Worm (Caenorhabditis elegans) whole organism, L2 larva: ENCODE results near the gene F56D2.3.

Source experiments
- Y55F3AM.14 ChIP-seq: fragments of 200-800 bp; sonication (Bioruptor generic); optimal IDR thresholded peaks from 2 replicates; lab custom pipeline; 2018; ENCODE audit warnings: mild to moderate bottlenecking, missing genetic modification characterization, missing compliant biosample characterization
- blmp-1 ChIP-seq: sonication (generic microtip); optimal IDR thresholded peaks from 2 replicates; lab custom pipeline; 2017; ENCODE audit warnings: missing genetic modification characterization, mild to moderate bottlenecking, missing compliant biosample characterization, antibody characterized with exemption, moderate library complexity; ENCODE audit not compliant: insufficient read depth
- dmd-4 ChIP-seq: sonication (generic microtip); optimal IDR thresholded peaks from 2 replicates; lab custom pipeline; 2017; ENCODE audit warnings: missing biosample characterization, missing genetic modification characterization
- mdl-1 ChIP-seq, 2 experiments: fragments of 150-350 bp in 1 of 2; sonication (generic microtip) in 1 of 2; optimal IDR thresholded peaks; 2 replicates each; lab custom pipeline; 2017; ENCODE audit warnings: missing biosample characterization in 2 of 2, missing genetic modification characterization in 2 of 2
- unc-62 ChIP-seq: fragments of 150-350 bp; optimal IDR thresholded peaks from 2 replicates; lab custom pipeline; 2014; ENCODE audit warnings: missing biosample characterization, missing genetic modification reagents, missing genetic modification characterization

ce11 chrIII:5595445-5595844 lies 10.7 kb downstream of the F56D2.3 start, which contains the start of gene ced-6:
- TF ChIP-seq dmd-4: no peak
- TF ChIP-seq mdl-1 (tag; optimal IDR thresholded peaks at IDR 0.05; lab: Kevin White, UChicago): no peak
- TF ChIP-seq unc-62 (GFP tag; lab: Kevin White, UChicago): no peak
- TF ChIP-seq Y55F3AM.14 (GFP tag; lab: Kevin White, UChicago): no peak
- no peak for TF ChIP-seq blmp-1
